Fruit fly (Drosophila melanogaster) Kc167 (cell line): Measurements from ENCODE around the gene CG17746.

Source experiments
- Myc ChIP-seq: fragments of >200 bp; optimal IDR thresholded peaks from 2 replicates; lab custom pipeline; 2017; ENCODE audit warnings: missing external identifiers
- Sin3A ChIP-seq: fragments of >200 bp; optimal IDR thresholded peaks from 2 replicates; lab custom pipeline; 2018; ENCODE audit warnings: missing external identifiers
- h ChIP-seq: fragments of >200 bp; optimal IDR thresholded peaks from 3 replicates; lab custom pipeline; 2018; ENCODE audit warnings: missing external identifiers
- insv ChIP-seq: fragments of >200 bp; optimal IDR thresholded peaks from 3 replicates; lab custom pipeline; 2018; ENCODE audit warnings: missing external identifiers
- psq ChIP-seq: fragments of >200 bp; optimal IDR thresholded peaks from 2 replicates; lab custom pipeline; 2017; ENCODE audit warnings: missing external identifiers
- ttk ChIP-seq: sonication (Bioruptor generic); optimal IDR thresholded peaks from 2 replicates; lab custom pipeline; 2017; ENCODE audit warnings: missing external identifiers

Gene CG17746

dm6 chr3L:3259703-3260102 lies 20.3 kb upstream of the CG17746 start:
- TF ChIP-seq psq (lab: Kevin White, UChicago) (no peak), Myc (lab: Kevin White, UChicago) (no peak), ttk (lab: Kevin White, UChicago) (no peak), insv (no peak), Sin3A (no peak), h (lab: Kevin White, UChicago) (no peak)

dm6 chr3L:3257690-3258089 lies 18.3 kb upstream of the CG17746 start, which contains the start of gene ckd:
TSS of gene ckd (plus strand) at chr3L:3257878.
- no peak for TF ChIP-seq h (lab: Kevin White, UChicago)
- no peak for TF ChIP-seq insv
- TF ChIP-seq Myc (lab: Kevin White, UChicago), result no peak
- no peak for TF ChIP-seq psq (lab: Kevin White, UChicago)
- TF ChIP-seq Sin3A, result no peak

dm6 chr3L:3253631-3254030 lies 14.3 kb upstream of the CG17746 start:
- TF ChIP-seq Sin3A (no peak), Myc (lab: Kevin White, UChicago) (no peak), insv (no peak), psq (lab: Kevin White, UChicago) (no peak), h (lab: Kevin White, UChicago) (no peak), ttk (lab: Kevin White, UChicago) (no peak)

- TF ChIP-seq Sin3A (no peak), psq (lab: Kevin White, UChicago) (no peak), ttk (lab: Kevin White, UChicago) (no peak), Myc (lab: Kevin White, UChicago) (no peak), h (lab: Kevin White, UChicago) (no peak), insv (no peak)
These were observed 13.5 kb upstream of the CG17746 start for dm6 chr3L:3252884-3253283.

dm6 chr3L:3251659-3252490 lies 12.5 kb upstream of the CG17746 start:
- TF ChIP-seq Sin3A (no peak), Myc (lab: Kevin White, UChicago) (no peak), insv (no peak), psq (lab: Kevin White, UChicago) (no peak), h (lab: Kevin White, UChicago) (no peak), ttk (lab: Kevin White, UChicago) (no peak)

- TF ChIP-seq insv (no peak), psq (lab: Kevin White, UChicago) (no peak), Myc (lab: Kevin White, UChicago) (no peak), h (lab: Kevin White, UChicago) (no peak), ttk (lab: Kevin White, UChicago) (no peak), Sin3A (no peak)
These were observed 11.7 kb upstream of the CG17746 start for dm6 chr3L:3250922-3251658.

- TF ChIP-seq psq (lab: Kevin White, UChicago), result no peak
- no peak for TF ChIP-seq Myc (lab: Kevin White, UChicago)
- TF ChIP-seq Sin3A, result no peak
- TF ChIP-seq ttk (lab: Kevin White, UChicago), result no peak
- TF ChIP-seq insv, result no peak
- TF ChIP-seq h (lab: Kevin White, UChicago), result no peak
These were observed 10.8 kb upstream of the CG17746 start for dm6 chr3L:3249997-3250774.

- TF ChIP-seq Sin3A (no peak), psq (lab: Kevin White, UChicago) (no peak), Myc (lab: Kevin White, UChicago) (no peak), h (lab: Kevin White, UChicago) (no peak), insv (no peak), ttk (lab: Kevin White, UChicago) (no peak)
These were observed 10.3 kb upstream of the CG17746 start for dm6 chr3L:3249664-3249996.

- TF ChIP-seq Sin3A (no peak), h (lab: Kevin White, UChicago) (no peak)
These were observed 9.6 kb upstream of the CG17746 start for dm6 chr3L:3248714-3249663.

- no peak for TF ChIP-seq Myc (lab: Kevin White, UChicago)
- TF ChIP-seq insv, result no peak
- no peak for TF ChIP-seq Sin3A
These were observed 8.0 kb upstream of the CG17746 start, which contains the start of gene CG43389 for dm6 chr3L:3247130-3248065. TSS of gene CG43389 (plus strand) at chr3L:3248015.
